Worm (Caenorhabditis elegans) whole organism, young adult: ENCODE measurements around the gene ZK856.18.

Source experiments
- F52B5.7 ChIP-seq: sonication (generic microtip); optimal IDR thresholded peaks from 2 replicates; lab custom pipeline; 2016; ENCODE audit warnings: mild to moderate bottlenecking, missing genetic modification characterization, missing compliant biosample characterization
- F57C9.4 ChIP-seq: sonication (generic microtip); optimal IDR thresholded peaks from 2 replicates; lab custom pipeline; 2017; ENCODE audit warnings: mild to moderate bottlenecking, missing genetic modification characterization, missing compliant biosample characterization
- ZK185.1 ChIP-seq: sonication (generic microtip); optimal IDR thresholded peaks from 2 replicates; lab custom pipeline; 2016; ENCODE audit warnings: mild to moderate bottlenecking, missing genetic modification characterization, missing compliant biosample characterization; ENCODE audit not compliant: poor library complexity, severe bottlenecking
- athp-1 ChIP-seq: sonication (generic microtip); optimal IDR thresholded peaks from 2 replicates; lab custom pipeline; 2017; ENCODE audit warnings: mild to moderate bottlenecking, missing genetic modification characterization, missing compliant biosample characterization
- egl-44 ChIP-seq: fragments of 200-800 bp; sonication (Bioruptor generic); IDR thresholded peaks from 2 replicates; pipeline ENCODE4 v1.3.6; 2022; ENCODE audit warnings: missing genetic modification reagents, missing genetic modification characterization, missing compliant biosample characterization
- mel-28 ChIP-seq: sonication (generic microtip); optimal IDR thresholded peaks from 2 replicates; lab custom pipeline; 2016; ENCODE audit warnings: borderline replicate concordance, mild to moderate bottlenecking, missing genetic modification characterization, missing compliant biosample characterization
- nfya-1 ChIP-seq: sonication (generic microtip); optimal IDR thresholded peaks from 2 replicates; lab custom pipeline; 2017; ENCODE audit warnings: antibody characterized with exemption, missing compliant biosample characterization, missing genetic modification characterization, borderline replicate concordance; ENCODE audit not compliant: insufficient read depth
- rec-8 ChIP-seq, 2 experiments: sonication (generic microtip); optimal IDR thresholded peaks; 2 replicates each; lab custom pipeline; 2016; ENCODE audit warnings: mild to moderate bottlenecking in 2 of 2, missing genetic modification characterization in 2 of 2, missing genetic modification reagents in 2 of 2, missing genotype in 2 of 2, missing biosample characterization in 1 of 2, missing compliant biosample characterization in 1 of 2, moderate library complexity in 1 of 2
- snpc-4 ChIP-seq, 5 experiments: fragments of 150-350 bp in 1 of 5; sonication (generic microtip) in 4 of 5; optimal IDR thresholded peaks; 2 replicates each; lab custom pipeline; 2014 to 2018; ENCODE audit warnings: missing genetic modification characterization in 5 of 5, missing biosample characterization in 3 of 5, antibody characterized with exemption in 2 of 5, mild to moderate bottlenecking in 2 of 5, missing compliant biosample characterization in 2 of 5, missing genotype in 2 of 5, moderate library complexity in 2 of 5, missing genetic modification reagents in 1 of 5
- unc-62 ChIP-seq: fragments of 150-350 bp; optimal IDR thresholded peaks from 2 replicates; lab custom pipeline; 2014; ENCODE audit warnings: missing biosample characterization, missing genetic modification reagents, missing genetic modification characterization

DNA sequence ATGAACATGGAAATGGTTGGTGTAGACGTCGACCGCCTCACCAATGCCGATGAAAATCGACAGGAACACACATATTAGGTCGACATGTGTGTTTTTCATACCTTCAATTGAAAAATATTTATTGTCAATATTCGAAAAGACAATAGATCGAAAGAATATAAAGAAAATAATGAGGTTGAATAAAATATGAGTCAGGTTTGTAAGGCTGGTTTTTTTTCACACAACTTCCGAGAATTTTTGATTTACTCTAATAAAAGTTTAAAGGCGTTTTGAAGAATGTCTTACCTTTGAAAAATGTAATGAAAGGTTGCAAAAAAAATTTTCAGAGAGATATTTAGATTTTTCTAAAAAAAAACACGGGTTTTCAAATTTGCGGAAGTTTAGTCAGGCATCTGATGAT is 12.2 kb downstream of the ZK856.18 start, which contains the start of gene egl-3:
- no peak for TF ChIP-seq unc-62 (GFP tag; lab: Kevin White, UChicago)
- no peak for TF ChIP-seq ZK185.1 (tag; lab: Kevin White, UChicago)
- no peak for TF ChIP-seq F57C9.4 (tag; lab: Kevin White, UChicago)
- no peak for TF ChIP-seq rec-8 (tag; optimal IDR thresholded peaks at IDR 0.05; lab: Kevin White, UChicago)
- no peak for TF ChIP-seq snpc-4 (GFP tag; optimal IDR thresholded peaks at IDR 0.05; lab: Kevin White, UChicago)
- no peak for TF ChIP-seq snpc-4 (tag; optimal IDR thresholded peaks at IDR 0.05; lab: Kevin White, UChicago)
- no peak for TF ChIP-seq athp-1
- no peak for TF ChIP-seq nfya-1 (tag; lab: Kevin White, UChicago)
- TF ChIP-seq F52B5.7: no peak
- no peak for TF ChIP-seq egl-44 (GFP tag; lab: Robert Waterston, UW)
- no peak for TF ChIP-seq mel-28 (tag; lab: Kevin White, UChicago)
